Worm (Caenorhabditis elegans): ENCODE measurements around the gene slc-36.2.

ce11 chrII:512630-513029 lies 9.8 kb upstream of the slc-36.2 start:
- TF ChIP-seq madf-2 (tag; optimal IDR thresholded peaks at IDR 0.05), result no peak
- no peak for TF ChIP-seq ceh-18 (tag; optimal IDR thresholded peaks at IDR 0.05)
- no peak for TF ChIP-seq sox-2 (GFP tag; IDR thresholded peaks at IDR 0.05)
- no peak for TF ChIP-seq hlh-30 (tag; optimal IDR thresholded peaks at IDR 0.05; ENCODE audit: insufficient read depth)
